Worm (Caenorhabditis elegans): ENCODE measurements around the gene egl-27.

The egl-27 gene

ce11 chrII:6822347-6822746 lies 12.5 kb upstream of the egl-27 start:
- no peak for TF ChIP-seq W03F9.2 (tag; optimal IDR thresholded peaks at IDR 0.05)
- TF ChIP-seq him-1 (tag; optimal IDR thresholded peaks at IDR 0.05): peak; percentile 5

- TF ChIP-seq him-1 (tag; optimal IDR thresholded peaks at IDR 0.05) (no peak), dao-5 (tag; optimal IDR thresholded peaks at IDR 0.05) (no peak), W03F9.2 (tag; optimal IDR thresholded peaks at IDR 0.05) (no peak)
Measured at ce11 chrII:6823233-6823632, 11.6 kb upstream of the egl-27 start.

- TF ChIP-seq W03F9.2 (tag; optimal IDR thresholded peaks at IDR 0.05) (no peak), him-1 (tag; optimal IDR thresholded peaks at IDR 0.05) (peak; percentile 40), dao-5 (tag; optimal IDR thresholded peaks at IDR 0.05) (no peak)
Measured at ce11 chrII:6823912-6824311, 10.9 kb upstream of the egl-27 start.

- TF ChIP-seq W03F9.2 (tag; optimal IDR thresholded peaks at IDR 0.05) (no peak), dao-5 (tag; optimal IDR thresholded peaks at IDR 0.05) (no peak), him-1 (tag; optimal IDR thresholded peaks at IDR 0.05) (no peak)
Measured at ce11 chrII:6824524-6824923, 10.3 kb upstream of the egl-27 start.

- no peak for TF ChIP-seq him-1 (tag; optimal IDR thresholded peaks at IDR 0.05)
- TF ChIP-seq dao-5 (tag; optimal IDR thresholded peaks at IDR 0.05): no peak
- no peak for TF ChIP-seq W03F9.2 (tag; optimal IDR thresholded peaks at IDR 0.05)
Measured at ce11 chrII:6825732-6826131, 9.1 kb upstream of the egl-27 start.

ce11 chrII:6826726-6827125 lies 8.1 kb upstream of the egl-27 start:
- TF ChIP-seq W03F9.2 (tag; optimal IDR thresholded peaks at IDR 0.05): no peak
- no peak for TF ChIP-seq him-1 (tag; optimal IDR thresholded peaks at IDR 0.05)
- TF ChIP-seq dao-5 (tag; optimal IDR thresholded peaks at IDR 0.05): no peak

ce11 chrII:6827388-6827787 lies 7.4 kb upstream of the egl-27 start:
- TF ChIP-seq dao-5 (tag; optimal IDR thresholded peaks at IDR 0.05) (no peak), W03F9.2 (tag; optimal IDR thresholded peaks at IDR 0.05) (no peak), him-1 (tag; optimal IDR thresholded peaks at IDR 0.05) (no peak)

- TF ChIP-seq him-1 (tag; optimal IDR thresholded peaks at IDR 0.05) (peak; percentile 6), dao-5 (tag; optimal IDR thresholded peaks at IDR 0.05) (no peak)
Measured at ce11 chrII:6828073-6828900, 6.5 kb upstream of the egl-27 start.

- no peak for TF ChIP-seq dao-5 (tag; optimal IDR thresholded peaks at IDR 0.05)
- no peak for TF ChIP-seq him-1 (tag; optimal IDR thresholded peaks at IDR 0.05)
- no peak for TF ChIP-seq W03F9.2 (tag; optimal IDR thresholded peaks at IDR 0.05)
Measured at ce11 chrII:6829108-6829507, 5.7 kb upstream of the egl-27 start.

ce11 chrII:6830012-6830411 lies 4.8 kb upstream of the egl-27 start:
- no peak for TF ChIP-seq dao-5 (tag; optimal IDR thresholded peaks at IDR 0.05)
- no peak for TF ChIP-seq him-1 (tag; optimal IDR thresholded peaks at IDR 0.05)
- no peak for TF ChIP-seq W03F9.2 (tag; optimal IDR thresholded peaks at IDR 0.05)

ce11 chrII:6830923-6831322 lies 3.9 kb upstream of the egl-27 start:
- TF ChIP-seq him-1 (tag; optimal IDR thresholded peaks at IDR 0.05): no peak
- TF ChIP-seq dao-5 (tag; optimal IDR thresholded peaks at IDR 0.05): no peak
- no peak for TF ChIP-seq W03F9.2 (tag; optimal IDR thresholded peaks at IDR 0.05)

- TF ChIP-seq dao-5 (tag; optimal IDR thresholded peaks at IDR 0.05) (no peak), him-1 (tag; optimal IDR thresholded peaks at IDR 0.05) (no peak), W03F9.2 (tag; optimal IDR thresholded peaks at IDR 0.05) (no peak)
Measured at ce11 chrII:6831531-6832201, 3.1 kb upstream of the egl-27 start.

- TF ChIP-seq him-1 (tag; optimal IDR thresholded peaks at IDR 0.05) (no peak), W03F9.2 (tag; optimal IDR thresholded peaks at IDR 0.05) (no peak), dao-5 (tag; optimal IDR thresholded peaks at IDR 0.05) (no peak)
Measured at ce11 chrII:6832207-6832606, 2.6 kb upstream of the egl-27 start.

- TF ChIP-seq him-1 (tag; optimal IDR thresholded peaks at IDR 0.05): no peak
- TF ChIP-seq W03F9.2 (tag; optimal IDR thresholded peaks at IDR 0.05): no peak
- no peak for TF ChIP-seq dao-5 (tag; optimal IDR thresholded peaks at IDR 0.05)
Measured at ce11 chrII:6832695-6833389, 2.0 kb upstream of the egl-27 start.
